Worm (Caenorhabditis elegans): ENCODE results near the gene str-67.

Gene str-67

ce11 chrV:1092359-1092758, 28.0 kb upstream of the str-67 start, which contains the start of gene Y50D4B.4:
Gene Y50D4B.4, plus strand, starts transcription at chrV:1092659.
- TF ChIP-seq ztf-11 (tag; optimal IDR thresholded peaks at IDR 0.05) (no peak), aly-2 (tag; optimal IDR thresholded peaks at IDR 0.05) (no peak), ceh-9 (tag; optimal IDR thresholded peaks at IDR 0.05) (no peak), ceh-16 (tag; optimal IDR thresholded peaks at IDR 0.05) (no peak), unc-62 (GFP tag; optimal IDR thresholded peaks at IDR 0.05) (no peak), daf-12 (tag; optimal IDR thresholded peaks at IDR 0.05) (no peak), ceh-28 (tag; optimal IDR thresholded peaks at IDR 0.05) (no peak), lin-39 (tag; optimal IDR thresholded peaks at IDR 0.05) (no peak), ceh-82 (tag; optimal IDR thresholded peaks at IDR 0.05) (no peak), jun-1 (tag; optimal IDR thresholded peaks at IDR 0.05) (no peak), pqm-1 (tag; optimal IDR thresholded peaks at IDR 0.05) (no peak), nhr-28 (tag; optimal IDR thresholded peaks at IDR 0.05) (no peak), snpc-4 (tag; optimal IDR thresholded peaks at IDR 0.05) (no peak), skn-1 (tag; optimal IDR thresholded peaks at IDR 0.05) (no peak), tbx-2 (tag; optimal IDR thresholded peaks at IDR 0.05) (no peak)

ce11 chrV:1087983-1088382, 23.6 kb upstream of the str-67 start, which contains the start of gene clec-203:
Gene clec-203, plus strand, starts transcription at chrV:1088283.
- no peak for TF ChIP-seq pha-4 (tag; optimal IDR thresholded peaks at IDR 0.05)

- TF ChIP-seq nhr-11 (tag; optimal IDR thresholded peaks at IDR 0.05) (no peak), pha-4 (tag; optimal IDR thresholded peaks at IDR 0.05) (no peak), nhr-12 (tag; optimal IDR thresholded peaks at IDR 0.05) (no peak), fos-1 (tag; optimal IDR thresholded peaks at IDR 0.05) (no peak), R02D3.7 (tag; optimal IDR thresholded peaks at IDR 0.05) (no peak), fkh-10 (GFP tag; optimal IDR thresholded peaks at IDR 0.05) (no peak), nhr-25 (tag; optimal IDR thresholded peaks at IDR 0.05) (no peak), ama-1 (optimal IDR thresholded peaks at IDR 0.05) (no peak), unc-39 (tag; optimal IDR thresholded peaks at IDR 0.05) (no peak), nhr-28 (tag; optimal IDR thresholded peaks at IDR 0.05) (no peak), daf-12 (tag; optimal IDR thresholded peaks at IDR 0.05) (no peak), ztf-11 (tag; optimal IDR thresholded peaks at IDR 0.05) (no peak)
Measured at ce11 chrV:1084016-1084415, 19.6 kb upstream of the str-67 start, which contains the start of gene Y50D4B.6. Gene Y50D4B.6, plus strand, starts transcription at chrV:1084316.

ce11 chrV:1074946-1075345, 10.6 kb upstream of the str-67 start, which contains the start of gene K10C9.1:
Gene K10C9.1, plus strand, starts transcription at chrV:1075246.
- no peak for TF ChIP-seq fkh-10 (GFP tag; optimal IDR thresholded peaks at IDR 0.05)
- no peak for TF ChIP-seq ztf-11 (tag; optimal IDR thresholded peaks at IDR 0.05)
- TF ChIP-seq daf-12 (tag; optimal IDR thresholded peaks at IDR 0.05), result no peak
- no peak for TF ChIP-seq ceh-28 (tag; optimal IDR thresholded peaks at IDR 0.05)
- TF ChIP-seq elt-1 (tag; optimal IDR thresholded peaks at IDR 0.05), result no peak
- TF ChIP-seq ama-1 (optimal IDR thresholded peaks at IDR 0.05), result no peak
- no peak for TF ChIP-seq unc-39 (tag; optimal IDR thresholded peaks at IDR 0.05)
- no peak for TF ChIP-seq eor-1 (tag; optimal IDR thresholded peaks at IDR 0.05)
- no peak for TF ChIP-seq nhr-76 (tag; optimal IDR thresholded peaks at IDR 0.05)
- no peak for TF ChIP-seq nhr-43 (tag; optimal IDR thresholded peaks at IDR 0.05; ENCODE audit: poor library complexity, severe bottlenecking)

ce11 chrV:1067468-1067867, 3.1 kb upstream of the str-67 start, which contains the start of gene K10C9.7:
Gene K10C9.7, minus strand, starts transcription at chrV:1067568.
- TF ChIP-seq lin-15B (tag; optimal IDR thresholded peaks at IDR 0.05), result no peak
- no peak for TF ChIP-seq elt-2 (tag; optimal IDR thresholded peaks at IDR 0.05)
- TF ChIP-seq nfya-1 (tag; optimal IDR thresholded peaks at IDR 0.05; ENCODE audit: insufficient read depth), result no peak
- no peak for TF ChIP-seq ZK546.5 (tag; optimal IDR thresholded peaks at IDR 0.05)
- no peak for TF ChIP-seq nhr-12 (tag; optimal IDR thresholded peaks at IDR 0.05)
- TF ChIP-seq nhr-25 (tag; optimal IDR thresholded peaks at IDR 0.05), result no peak
- no peak for TF ChIP-seq R02D3.7 (tag; optimal IDR thresholded peaks at IDR 0.05)

ce11 chrV:1061295-1061694, 3.1 kb downstream of the str-67 start, which contains the start of gene rnst-2:
Gene rnst-2, plus strand, starts transcription at chrV:1061595.
- TF ChIP-seq lin-39 (tag; optimal IDR thresholded peaks at IDR 0.05) (no peak), ama-1 (optimal IDR thresholded peaks at IDR 0.05) (no peak), mml-1 (tag; optimal IDR thresholded peaks at IDR 0.05) (no peak), elt-2 (tag; optimal IDR thresholded peaks at IDR 0.05) (no peak), eor-1 (tag; optimal IDR thresholded peaks at IDR 0.05) (no peak), nhr-77 (tag; optimal IDR thresholded peaks at IDR 0.05) (no peak), egl-5 (tag; optimal IDR thresholded peaks at IDR 0.05) (no peak), fos-1 (tag; optimal IDR thresholded peaks at IDR 0.05) (no peak), R02D3.7 (tag; optimal IDR thresholded peaks at IDR 0.05) (no peak), nhr-28 (tag; optimal IDR thresholded peaks at IDR 0.05) (no peak), fkh-10 (GFP tag; optimal IDR thresholded peaks at IDR 0.05) (no peak), nhr-76 (tag; optimal IDR thresholded peaks at IDR 0.05) (no peak), daf-12 (tag; optimal IDR thresholded peaks at IDR 0.05) (no peak), fkh-2 (tag; optimal IDR thresholded peaks at IDR 0.05) (no peak), nhr-12 (tag; optimal IDR thresholded peaks at IDR 0.05) (no peak)
